Worm (Caenorhabditis elegans) whole organism, midembryonic: Measurements from ENCODE around the gene T26G10.4.

Experiments used
- T22C8.4 ChIP-seq: fragments of 200-800 bp; sonication (Bioruptor generic); IDR thresholded peaks from 2 replicates; pipeline ENCODE4 v1.3.6; 2022; ENCODE audit warnings: missing genetic modification characterization, missing compliant biosample characterization
- cog-1 ChIP-seq: sonication (generic microtip); optimal IDR thresholded peaks from 2 replicates; lab custom pipeline; 2016; ENCODE audit warnings: missing genetic modification characterization, missing compliant biosample characterization
- flt-1 ChIP-seq: fragments of 200-800 bp; sonication (Bioruptor generic); IDR thresholded peaks from 2 replicates; pipeline ENCODE4 v1.3.6; 2022; ENCODE audit warnings: missing genetic modification characterization, missing compliant biosample characterization
- klf-2 ChIP-seq: fragments of 200-800 bp; sonication (Bioruptor generic); conservative IDR thresholded peaks from 2 replicates; pipeline ENCODE4 v1.3.6; 2022; ENCODE audit warnings: missing genetic modification reagents, missing genetic modification characterization, missing compliant biosample characterization
- med-1 ChIP-seq: sonication (generic microtip); optimal IDR thresholded peaks from 2 replicates; lab custom pipeline; 2017; ENCODE audit warnings: missing genetic modification characterization, mild to moderate bottlenecking, missing compliant biosample characterization, antibody characterized with exemption, missing genetic modification reagents; ENCODE audit not compliant: insufficient read depth
- ref-1 ChIP-seq: fragments of 200-800 bp; sonication (Bioruptor generic); conservative IDR thresholded peaks from 2 replicates; pipeline ENCODE4 v1.3.6; 2022; ENCODE audit warnings: missing genetic modification reagents, missing genetic modification characterization, missing compliant biosample characterization
- tab-1 ChIP-seq: fragments of 200-800 bp; sonication (Bioruptor generic); IDR thresholded peaks from 2 replicates; pipeline ENCODE4 v1.3.6; 2022; ENCODE audit warnings: missing genetic modification characterization, missing compliant biosample characterization
- ztf-23 ChIP-seq: fragments of 200-800 bp; sonication (Bioruptor generic); IDR thresholded peaks from 2 replicates; pipeline ENCODE4 v1.3.6; 2022; ENCODE audit warnings: missing genetic modification reagents, missing genetic modification characterization, missing compliant biosample characterization
- ztf-29 ChIP-seq: fragments of 200-800 bp; sonication (Bioruptor generic); IDR thresholded peaks from 2 replicates; pipeline ENCODE4 v1.3.6; 2022; ENCODE audit warnings: missing genetic modification reagents, missing genetic modification characterization, missing compliant biosample characterization

Gene T26G10.4

ce11 chrIII:9408304-9408703, 12.0 kb upstream of the T26G10.4 start:
- 0 out of 2 replicates have a peak, but pooled peaks have one; percentile 45 for TF ChIP-seq tab-1 (GFP tag; lab: Robert Waterston, UW)

ce11 chrIII:9413340-9413739, 7.0 kb upstream of the T26G10.4 start, which contains the start of gene T26G10.3:
Gene T26G10.3 (minus strand): TSS chrIII:9413440.
- TF ChIP-seq ztf-23 (GFP tag; lab: Robert Waterston, UW), result no peak
- TF ChIP-seq ztf-29 (GFP tag; lab: Robert Waterston, UW), result no peak
- no peak for TF ChIP-seq med-1
- no peak for TF ChIP-seq cog-1 (tag; lab: Kevin White, UChicago)
- TF ChIP-seq klf-2 (GFP tag; lab: Robert Waterston, UW), result no peak
- TF ChIP-seq ref-1 (GFP tag; lab: Robert Waterston, UW), result no peak
- no peak for TF ChIP-seq flt-1 (GFP tag; lab: Robert Waterston, UW)
- no peak for TF ChIP-seq T22C8.4 (GFP tag; lab: Robert Waterston, UW)
- no peak for TF ChIP-seq tab-1 (GFP tag; lab: Robert Waterston, UW)

ce11 chrIII:9426301-9426700, 6.0 kb downstream of the T26G10.4 start, which contains the start of gene T26G10.5:
Gene T26G10.5 (minus strand): TSS chrIII:9426401.
- no peak for TF ChIP-seq ref-1 (GFP tag; lab: Robert Waterston, UW)
- no peak for TF ChIP-seq ztf-29 (GFP tag; lab: Robert Waterston, UW)
- TF ChIP-seq tab-1 (GFP tag; lab: Robert Waterston, UW), result no peak
- no peak for TF ChIP-seq ztf-23 (GFP tag; lab: Robert Waterston, UW)
- TF ChIP-seq klf-2 (GFP tag; lab: Robert Waterston, UW), result no peak
- TF ChIP-seq T22C8.4 (GFP tag; lab: Robert Waterston, UW), result no peak
- no peak for TF ChIP-seq flt-1 (GFP tag; lab: Robert Waterston, UW)
- TF ChIP-seq cog-1 (tag; lab: Kevin White, UChicago), result no peak
- no peak for TF ChIP-seq med-1

- TF ChIP-seq cog-1 (tag; lab: Kevin White, UChicago) (no peak), med-1 (no peak), flt-1 (GFP tag; lab: Robert Waterston, UW) (no peak), klf-2 (GFP tag; lab: Robert Waterston, UW) (no peak), tab-1 (GFP tag; lab: Robert Waterston, UW) (no peak), ztf-23 (GFP tag; lab: Robert Waterston, UW) (no peak), ref-1 (GFP tag; lab: Robert Waterston, UW) (no peak), T22C8.4 (GFP tag; lab: Robert Waterston, UW) (no peak), ztf-29 (GFP tag; lab: Robert Waterston, UW) (no peak)
Observed at ce11 chrIII:9433576-9434107, 13.3 kb downstream of the T26G10.4 start, which contains the start of gene cpar-1. Gene cpar-1 (plus strand): TSS chrIII:9434057.

ce11 chrIII:9434999-9435398, 14.7 kb downstream of the T26G10.4 start:
- TF ChIP-seq ztf-29 (GFP tag; lab: Robert Waterston, UW) (no peak), T22C8.4 (GFP tag; lab: Robert Waterston, UW) (no peak), flt-1 (GFP tag; lab: Robert Waterston, UW) (no peak), tab-1 (GFP tag; lab: Robert Waterston, UW) (no peak), cog-1 (tag; lab: Kevin White, UChicago) (no peak), ztf-23 (GFP tag; lab: Robert Waterston, UW) (no peak), klf-2 (GFP tag; lab: Robert Waterston, UW) (no peak), ref-1 (GFP tag; lab: Robert Waterston, UW) (no peak), med-1 (no peak)

ce11 chrIII:9439399-9439798, 19.1 kb downstream of the T26G10.4 start, which contains the start of gene F54C8.1:
Gene F54C8.1 (plus strand): TSS chrIII:9439699.
- no peak for TF ChIP-seq cog-1 (tag; lab: Kevin White, UChicago)
- TF ChIP-seq tab-1 (GFP tag; lab: Robert Waterston, UW), result no peak
- TF ChIP-seq med-1, result no peak
- no peak for TF ChIP-seq flt-1 (GFP tag; lab: Robert Waterston, UW)
- TF ChIP-seq ref-1 (GFP tag; lab: Robert Waterston, UW), result no peak
- TF ChIP-seq klf-2 (GFP tag; lab: Robert Waterston, UW), result no peak
- no peak for TF ChIP-seq ztf-29 (GFP tag; lab: Robert Waterston, UW)
- no peak for TF ChIP-seq T22C8.4 (GFP tag; lab: Robert Waterston, UW)
- no peak for TF ChIP-seq ztf-23 (GFP tag; lab: Robert Waterston, UW)

ce11 chrIII:9441133-9441532, 20.8 kb downstream of the T26G10.4 start, which contains the start of gene emb-30:
Gene emb-30 (minus strand): TSS chrIII:9441460.
- no peak for TF ChIP-seq klf-2 (GFP tag; lab: Robert Waterston, UW)
- 0 out of 2 replicates have a peak, but pooled peaks have one; percentile 13 for TF ChIP-seq flt-1 (GFP tag; lab: Robert Waterston, UW)

- TF ChIP-seq cog-1 (tag; lab: Kevin White, UChicago) (no peak), ztf-29 (GFP tag; lab: Robert Waterston, UW) (no peak), T22C8.4 (GFP tag; lab: Robert Waterston, UW) (no peak), ztf-23 (GFP tag; lab: Robert Waterston, UW) (no peak), ref-1 (GFP tag; lab: Robert Waterston, UW) (no peak), med-1 (no peak), tab-1 (GFP tag; lab: Robert Waterston, UW) (no peak), flt-1 (GFP tag; lab: Robert Waterston, UW) (no peak), klf-2 (GFP tag; lab: Robert Waterston, UW) (no peak)
Observed at ce11 chrIII:9442846-9443245, 22.5 kb downstream of the T26G10.4 start.

- TF ChIP-seq tab-1 (GFP tag; lab: Robert Waterston, UW), result peak; percentile 13; the same call in 1 of the 2 replicates
- no peak for TF ChIP-seq ref-1 (GFP tag; lab: Robert Waterston, UW)
- TF ChIP-seq T22C8.4 (GFP tag; lab: Robert Waterston, UW), result peak; percentile 98
- peak; percentile 25 for TF ChIP-seq cog-1 (tag; lab: Kevin White, UChicago)
- TF ChIP-seq flt-1 (GFP tag; lab: Robert Waterston, UW), result no peak
- peak; percentile 76 for TF ChIP-seq ztf-23 (GFP tag; lab: Robert Waterston, UW)
Observed at ce11 chrIII:9443417-9444027, 23.2 kb downstream of the T26G10.4 start, which contains the start of gene pir-2. Gene pir-2 (minus strand): TSS chrIII:9443634.
